Worm (Caenorhabditis elegans) whole organism, midembryonic: ENCODE measurements around the gene H05C05.1.

Experiments
- cog-1 ChIP-seq: sonication (generic microtip); optimal IDR thresholded peaks from 2 replicates; lab custom pipeline; 2016; ENCODE audit warnings: missing genetic modification characterization, missing compliant biosample characterization
- flt-1 ChIP-seq: fragments of 200-800 bp; sonication (Bioruptor generic); IDR thresholded peaks from 2 replicates; pipeline ENCODE4 v1.3.6; 2022; ENCODE audit warnings: missing genetic modification characterization, missing compliant biosample characterization
- med-1 ChIP-seq: sonication (generic microtip); optimal IDR thresholded peaks from 2 replicates; lab custom pipeline; 2017; ENCODE audit warnings: missing genetic modification characterization, mild to moderate bottlenecking, missing compliant biosample characterization, antibody characterized with exemption, missing genetic modification reagents; ENCODE audit not compliant: insufficient read depth
- ref-1 ChIP-seq: fragments of 200-800 bp; sonication (Bioruptor generic); conservative IDR thresholded peaks from 2 replicates; pipeline ENCODE4 v1.3.6; 2022; ENCODE audit warnings: missing genetic modification reagents, missing genetic modification characterization, missing compliant biosample characterization

- TF ChIP-seq ref-1 (GFP tag; lab: Robert Waterston, UW) (no peak), med-1 (GFP tag; lab: Kevin White, UChicago) (no peak), flt-1 (GFP tag; lab: Robert Waterston, UW) (no peak), cog-1 (tag; lab: Kevin White, UChicago) (no peak)
Measured at ce11 chrIII:2920866-2921265, 26.1 kb upstream of the H05C05.1 start.
